Fruit fly (Drosophila melanogaster) whole organism, embryonic: ENCODE measurements around the gene Hsp83.

Experiments used
- Asciz ChIP-seq: fragments of 200-800 bp; sonication (Bioruptor generic); optimal IDR thresholded peaks from 2 replicates; lab custom pipeline; 2017; ENCODE audit warnings: missing biosample characterization, mild to moderate bottlenecking, missing genetic modification characterization, missing genetic modification reagents
- Atf6 ChIP-seq: fragments of 200-800 bp; sonication (Bioruptor generic); IDR thresholded peaks from 2 replicates; pipeline ENCODE4 v1.3.6; 2022; ENCODE audit warnings: missing biosample characterization, missing genetic modification characterization
- Awh ChIP-seq: fragments of 200-800 bp; sonication (Bioruptor generic); IDR thresholded peaks from 2 replicates; pipeline ENCODE4, ENCODE4 v1.3.6; 2022; ENCODE audit warnings: missing biosample characterization, missing genetic modification characterization
- B-H1 ChIP-seq: fragments of 200-800 bp; sonication (Bioruptor generic); IDR thresholded peaks from 3 replicates; pipeline ENCODE4 v1.3.6; 2022; ENCODE audit warnings: missing biosample characterization, missing genetic modification characterization
- Bgb ChIP-seq: fragments of 200-800 bp; sonication (Bioruptor generic); IDR thresholded peaks from 2 replicates; pipeline ENCODE4 v1.3.6; 2022; ENCODE audit warnings: missing biosample characterization, missing genetic modification characterization; ENCODE audit not compliant: partially characterized antibody
- Blimp-1 ChIP-seq: fragments of 200-800 bp; sonication (Bioruptor generic); optimal IDR thresholded peaks from 3 replicates; lab custom pipeline; 2018; ENCODE audit warnings: missing biosample characterization, missing genetic modification characterization, mild to moderate bottlenecking, moderate library complexity, missing genetic modification reagents
- CG10147 ChIP-seq: fragments of 200-800 bp; sonication (Bioruptor generic); optimal IDR thresholded peaks from 2 replicates; lab custom pipeline; 2019; ENCODE audit warnings: missing biosample characterization, mild to moderate bottlenecking, missing genetic modification characterization, moderate library complexity
- CG10209 ChIP-seq: fragments of 200-800 bp; sonication (Bioruptor generic); optimal IDR thresholded peaks from 3 replicates; lab custom pipeline; 2017; ENCODE audit warnings: missing biosample characterization, mild to moderate bottlenecking, missing genetic modification characterization, missing genetic modification reagents
- CG10274 ChIP-seq: fragments of 200-800 bp; sonication (Bioruptor generic); optimal IDR thresholded peaks from 3 replicates; lab custom pipeline; 2017; ENCODE audit warnings: missing biosample characterization, mild to moderate bottlenecking, missing genetic modification characterization
- CG10321 ChIP-seq: fragments of 200-800 bp; sonication (Bioruptor generic); IDR thresholded peaks from 2 replicates; pipeline ENCODE4 v1.3.6; 2022; ENCODE audit warnings: missing biosample characterization, missing genetic modification characterization
- CG11085 ChIP-seq: fragments of 200-800 bp; sonication (Bioruptor generic); IDR thresholded peaks from 2 replicates; pipeline ENCODE4 v1.3.6; 2022; ENCODE audit warnings: missing biosample characterization, missing genetic modification characterization
- CG11093 ChIP-seq: fragments of 200-800 bp; sonication (Bioruptor generic); IDR thresholded peaks from 3 replicates; pipeline ENCODE4 v1.3.6; 2022; ENCODE audit warnings: missing biosample characterization, missing genetic modification characterization
- CG12236 ChIP-seq: fragments of 200-800 bp; sonication (Bioruptor generic); optimal IDR thresholded peaks from 2 replicates; lab custom pipeline; 2016; ENCODE audit warnings: missing biosample characterization, missing genetic modification characterization
- CG13894 ChIP-seq: fragments of 200-800 bp; sonication (Bioruptor generic); optimal IDR thresholded peaks from 3 replicates; lab custom pipeline; 2018; ENCODE audit warnings: missing biosample characterization, mild to moderate bottlenecking, missing genetic modification characterization, moderate library complexity
- CG16815 ChIP-seq: fragments of 200-800 bp; sonication (Bioruptor generic); optimal IDR thresholded peaks from 3 replicates; lab custom pipeline; 2017; ENCODE audit warnings: missing biosample characterization, mild to moderate bottlenecking, missing genetic modification characterization
- CG31388 ChIP-seq: fragments of 200-800 bp; sonication (Bioruptor generic); optimal IDR thresholded peaks from 2 replicates; lab custom pipeline; 2016; ENCODE audit warnings: missing biosample characterization, missing genetic modification characterization
- CG32532 ChIP-seq: fragments of 200-800 bp; sonication (Bioruptor generic); IDR thresholded peaks from 2 replicates; pipeline ENCODE4 v1.3.6; 2022; ENCODE audit warnings: missing biosample characterization, missing genetic modification characterization
- CG3726 ChIP-seq: fragments of 200-800 bp; sonication (Bioruptor generic); IDR thresholded peaks from 3 replicates; pipeline ENCODE4, ENCODE4 v1.3.6; 2022; ENCODE audit warnings: missing biosample characterization, missing genetic modification characterization
- CG3995 ChIP-seq: fragments of 200-800 bp; sonication (Bioruptor generic); optimal IDR thresholded peaks from 3 replicates; lab custom pipeline; 2016; ENCODE audit warnings: missing biosample characterization, missing genetic modification characterization
- CG6689 ChIP-seq: fragments of 200-800 bp; sonication (Bioruptor generic); IDR thresholded peaks from 2 replicates; pipeline ENCODE4 v1.3.6; 2022; ENCODE audit warnings: missing biosample characterization, missing genetic modification characterization
- CG7357 ChIP-seq: fragments of 200-800 bp; sonication (Bioruptor generic); IDR thresholded peaks from 3 replicates; pipeline ENCODE4 v1.3.6; 2022; ENCODE audit warnings: missing biosample characterization, missing genetic modification characterization
- CG7839 ChIP-seq: fragments of 200-800 bp; sonication (Bioruptor generic); optimal IDR thresholded peaks from 3 replicates; lab custom pipeline; 2018; ENCODE audit warnings: missing biosample characterization, mild to moderate bottlenecking, missing genetic modification characterization, moderate library complexity
- CG7963 ChIP-seq: fragments of 200-800 bp; sonication (Bioruptor generic); IDR thresholded peaks from 3 replicates; pipeline ENCODE4 v1.3.6; 2022; ENCODE audit warnings: missing biosample characterization, missing genetic modification characterization; ENCODE audit not compliant: partially characterized antibody
- CG8924 ChIP-seq: fragments of 200-800 bp; optimal IDR thresholded peaks from 3 replicates; lab custom pipeline; 2019; ENCODE audit warnings: missing biosample characterization, mild to moderate bottlenecking, missing genetic modification characterization, moderate library complexity
- CG9876 ChIP-seq: fragments of 200-800 bp; sonication (Bioruptor generic); optimal IDR thresholded peaks from 2 replicates; lab custom pipeline; 2016; ENCODE audit warnings: missing biosample characterization, missing genetic modification characterization
- CTCF ChIP-seq: fragments of 200-800 bp; sonication (Bioruptor generic); optimal IDR thresholded peaks from 2 replicates; lab custom pipeline; 2017; ENCODE audit warnings: missing biosample characterization, mild to moderate bottlenecking, missing genetic modification characterization, moderate library complexity
- Camta ChIP-seq: fragments of 200-800 bp; sonication (Bioruptor generic); optimal IDR thresholded peaks from 2 replicates; lab custom pipeline; 2016; ENCODE audit warnings: missing biosample characterization, missing genetic modification characterization
- CrebB ChIP-seq: fragments of 200-800 bp; sonication (Bioruptor generic); optimal IDR thresholded peaks from 3 replicates; lab custom pipeline; 2018; ENCODE audit warnings: missing biosample characterization, mild to moderate bottlenecking, missing genetic modification characterization
- D19A ChIP-seq: fragments of 200-800 bp; optimal IDR thresholded peaks from 3 replicates; lab custom pipeline; 2019; ENCODE audit warnings: missing biosample characterization, mild to moderate bottlenecking, missing genetic modification characterization, moderate library complexity
- Dek ChIP-seq: fragments of 200-800 bp; sonication (Bioruptor generic); optimal IDR thresholded peaks from 3 replicates; lab custom pipeline; 2019; ENCODE audit warnings: missing biosample characterization, mild to moderate bottlenecking, missing genetic modification characterization, moderate library complexity
- Dip3 ChIP-seq: fragments of 200-800 bp; sonication (Bioruptor generic); optimal IDR thresholded peaks from 3 replicates; lab custom pipeline; 2016; ENCODE audit warnings: missing biosample characterization, missing genetic modification characterization
- Doc2 ChIP-seq: fragments of 200-800 bp; sonication (Bioruptor generic); IDR thresholded peaks from 2 replicates; pipeline ENCODE4 v1.3.6; 2022; ENCODE audit warnings: missing biosample characterization, missing genetic modification characterization
- H2.0 ChIP-seq: fragments of 200-800 bp; sonication (Bioruptor generic); IDR thresholded peaks from 2 replicates; pipeline ENCODE4 v1.3.6; 2022; ENCODE audit warnings: missing biosample characterization, missing genetic modification characterization
- HLH54F ChIP-seq: fragments of 200-800 bp; sonication (Bioruptor generic); optimal IDR thresholded peaks from 3 replicates; lab custom pipeline; 2016; ENCODE audit warnings: missing biosample characterization, missing genetic modification characterization
- Hr39 ChIP-seq: fragments of >200 bp; optimal IDR thresholded peaks from 2 replicates; lab custom pipeline; 2017
- MESR4 ChIP-seq: fragments of 200-800 bp; sonication (Bioruptor generic); optimal IDR thresholded peaks from 2 replicates; lab custom pipeline; 2018; ENCODE audit warnings: missing biosample characterization, mild to moderate bottlenecking, missing genetic modification characterization, moderate library complexity
- NfI ChIP-seq: fragments of 200-800 bp; sonication (Bioruptor generic); optimal IDR thresholded peaks from 3 replicates; lab custom pipeline; 2018; ENCODE audit warnings: missing biosample characterization, mild to moderate bottlenecking, missing genetic modification characterization, moderate library complexity
- Rx ChIP-seq: fragments of 200-800 bp; sonication (Bioruptor generic); IDR thresholded peaks from 2 replicates; pipeline ENCODE4 v1.3.6; 2022; ENCODE audit warnings: missing biosample characterization, missing genetic modification characterization
- ab ChIP-seq: fragments of 200-800 bp; sonication (Bioruptor generic); optimal IDR thresholded peaks from 2 replicates; lab custom pipeline; 2016; ENCODE audit warnings: missing biosample characterization, missing genetic modification characterization
- aop ChIP-seq: fragments of 200-800 bp; sonication (Bioruptor generic); IDR thresholded peaks from 2 replicates; pipeline ENCODE4 v1.3.6; 2022; ENCODE audit warnings: missing biosample characterization, missing genetic modification characterization
- chif ChIP-seq, 2 experiments: fragments of 200-800 bp; sonication (Bioruptor generic); optimal IDR thresholded peaks; 3 replicates each; lab custom pipeline; 2016; ENCODE audit warnings: missing biosample characterization in 2 of 2, missing genetic modification characterization in 2 of 2
- chinmo ChIP-seq: fragments of 200-800 bp; sonication (Bioruptor generic); IDR thresholded peaks from 4 replicates; pipeline ENCODE4 v1.3.6; 2022; ENCODE audit warnings: missing biosample characterization, missing genetic modification characterization; ENCODE audit not compliant: partially characterized antibody
- chm ChIP-seq: fragments of 200-800 bp; sonication (Bioruptor generic); IDR thresholded peaks from 2 replicates; pipeline ENCODE4 v1.3.6; 2022; ENCODE audit warnings: missing biosample characterization, missing genetic modification characterization
- dimm ChIP-seq: fragments of 200-800 bp; sonication (Bioruptor generic); IDR thresholded peaks from 2 replicates; pipeline ENCODE4 v1.3.6; 2022; ENCODE audit warnings: missing biosample characterization, missing genetic modification characterization
- grau ChIP-seq: fragments of 200-800 bp; optimal IDR thresholded peaks from 3 replicates; lab custom pipeline; 2019; ENCODE audit warnings: missing biosample characterization, mild to moderate bottlenecking, missing genetic modification characterization, moderate library complexity
- jigr1 ChIP-seq: fragments of 200-800 bp; sonication (Bioruptor generic); IDR thresholded peaks from 3 replicates; pipeline ENCODE4 v1.3.6; 2022; ENCODE audit warnings: missing biosample characterization, missing genetic modification characterization
- lmd ChIP-seq: fragments of 200-800 bp; sonication (Bioruptor generic); IDR thresholded peaks from 2 replicates; pipeline ENCODE4 v1.3.6; 2022; ENCODE audit warnings: missing biosample characterization, missing genetic modification characterization
- lola ChIP-seq, 3 experiments: fragments of >200 bp in 2 of 3; fragments of 200-800 bp in 1 of 3; sonication (Bioruptor generic) in 1 of 3; optimal IDR thresholded peaks; 2 replicates each; lab custom pipeline; 2017 to 2019; ENCODE audit warnings: missing biosample characterization in 3 of 3, missing genetic modification characterization in 3 of 3, mild to moderate bottlenecking in 1 of 3, moderate library complexity in 1 of 3
- prd ChIP-seq, 3 experiments: fragments of >200 bp in 2 of 3; fragments of 200-800 bp in 1 of 3; sonication (Bioruptor generic) in 1 of 3; optimal IDR thresholded peaks in 2 of 3; IDR thresholded peaks in 1 of 3; 2 replicates in 2 of 3; 3 replicates in 1 of 3; pipeline versions ENCODE4 v1.3.6 to Lab custom; 2017 to 2022; ENCODE audit warnings: missing biosample characterization in 1 of 3, missing genetic modification characterization in 1 of 3
- sim ChIP-seq: fragments of 200-800 bp; sonication (Bioruptor generic); IDR thresholded peaks from 2 replicates; pipeline ENCODE4 v1.3.6; 2022; ENCODE audit warnings: missing biosample characterization, missing genetic modification characterization
- sima ChIP-seq: fragments of 200-800 bp; sonication (Bioruptor generic); optimal IDR thresholded peaks from 2 replicates; lab custom pipeline; 2016; ENCODE audit warnings: missing biosample characterization, missing genetic modification characterization
- tio ChIP-seq: fragments of 200-800 bp; sonication (Bioruptor generic); optimal IDR thresholded peaks from 2 replicates; lab custom pipeline; 2017; ENCODE audit warnings: missing biosample characterization, missing genetic modification characterization, inconsistent platforms

Gene Hsp83

DNA sequence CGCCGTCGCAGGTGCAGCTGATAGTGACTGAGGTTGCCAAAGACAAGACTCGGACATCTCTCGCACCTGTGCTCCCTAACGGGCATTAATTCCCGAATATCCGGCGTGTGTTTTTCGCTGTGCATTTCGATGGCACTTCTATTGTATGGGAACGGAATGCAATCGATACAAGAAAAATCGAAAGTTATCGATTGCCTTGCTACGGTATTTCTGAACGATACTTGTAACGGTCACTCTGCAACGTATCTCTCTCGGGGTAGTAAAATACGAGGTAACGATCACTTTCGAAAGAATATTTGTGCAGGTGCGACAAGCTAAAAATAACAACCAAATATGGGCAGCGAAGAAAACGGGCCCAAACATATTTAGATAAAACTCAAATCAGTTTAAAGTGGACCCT is 27.8 kb upstream of the Hsp83 start, which contains the start of gene CG32280 (continued):
- TF ChIP-seq chif (GFP tag; optimal IDR thresholded peaks at IDR 0.05; lab: Kevin White, UChicago) (no peak), HLH54F (GFP tag; lab: Kevin White, UChicago) (peak; percentile 3), NfI (no peak), ab (GFP tag; lab: Kevin White, UChicago) (no peak), CG6689 (GFP tag; lab: Robert Waterston, UW) (no peak), aop (GFP tag; lab: Robert Waterston, UW) (no peak), CG10147 (GFP tag; lab: Kevin White, UChicago) (no peak), CG10321 (no peak), CG7357 (GFP tag; lab: Robert Waterston, UW) (no peak), dimm (GFP tag; lab: Robert Waterston, UW) (no peak), CG3726 (GFP tag; lab: Robert Waterston, UW) (no peak), Rx (no peak), CG11085 (GFP tag; lab: Robert Waterston, UW) (no peak), CrebB (tag; lab: Kevin White, UChicago) (peak; percentile 35), CG10209 (GFP tag; lab: Kevin White, UChicago) (no peak), CG12236 (GFP tag; lab: Kevin White, UChicago) (no peak), B-H1 (GFP tag; lab: Robert Waterston, UW) (no peak), CG3995 (GFP tag; lab: Kevin White, UChicago) (peak; percentile 77), grau (tag; lab: Kevin White, UChicago) (peak; percentile 30), CG31388 (no peak), CG8924 (tag; lab: Kevin White, UChicago) (peak; percentile 47), Bgb (GFP tag; lab: Robert Waterston, UW) (peak; percentile 95), CG9876 (GFP tag; lab: Kevin White, UChicago) (no peak), lmd (GFP tag; lab: Robert Waterston, UW) (peak; percentile 17; the same call in 1 of the 2 replicates), CG32532 (GFP tag; lab: Robert Waterston, UW) (peak; percentile 32; the same call in 1 of the 2 replicates), chm (GFP tag; lab: Robert Waterston, UW) (peak; percentile 40; the same call in 1 of the 2 replicates), sima (GFP tag; lab: Kevin White, UChicago) (no peak), CG7963 (peak; percentile 66; the same call in 2 of the 3 replicates), Doc2 (no peak), sim (GFP tag; lab: Robert Waterston, UW) (0 out of 2 replicates have a peak, but pooled peaks have one; percentile 19), CTCF (GFP tag; lab: Kevin White, UChicago) (no peak), lola (GFP tag; optimal IDR thresholded peaks at IDR 0.05; lab: Kevin White, UChicago) (no peak), CG13894 (tag; lab: Kevin White, UChicago) (no peak), D19A (tag; lab: Kevin White, UChicago) (peak; percentile 17), CG7839 (tag; lab: Kevin White, UChicago) (no peak), prd (optimal IDR thresholded peaks at IDR 0.05; lab: Kevin White, UChicago) (no peak), prd (GFP tag; IDR thresholded peaks at IDR 0.05; lab: Robert Waterston, UW) (no peak), Camta (GFP tag; lab: Kevin White, UChicago) (no peak), tio (GFP tag; lab: Kevin White, UChicago) (no peak), Asciz (GFP tag; lab: Kevin White, UChicago) (no peak), Hr39 (lab: Kevin White, UChicago) (no peak), Dip3 (no peak), Awh (no peak), Blimp-1 (GFP tag; lab: Kevin White, UChicago) (no peak), CG10274 (no peak), H2.0 (GFP tag; lab: Robert Waterston, UW) (no peak), CG16815 (GFP tag; lab: Kevin White, UChicago) (no peak), Atf6 (GFP tag; lab: Robert Waterston, UW) (peak; percentile 40; the same call in 1 of the 2 replicates), jigr1 (no peak), chinmo (GFP tag; lab: Robert Waterston, UW) (peak; percentile 92; the same call in 3 of the 4 replicates), CG11093 (GFP tag; lab: Robert Waterston, UW) (no peak), Dek (tag; lab: Kevin White, UChicago) (no peak), MESR4 (GFP tag; lab: Kevin White, UChicago) (peak; percentile 84)
